Worm (Caenorhabditis elegans) whole organism, L3 larva: ENCODE results near the gene gsp-1.

ENCODE experiments used
- egl-27 ChIP-seq: sonication (generic microtip); optimal IDR thresholded peaks from 4 replicates; lab custom pipeline; 2017; ENCODE audit warnings: missing biosample characterization, missing genetic modification reagents, missing genetic modification characterization
- lin-15B ChIP-seq: fragments of 150-350 bp; optimal IDR thresholded peaks from 2 replicates; lab custom pipeline; 2014; ENCODE audit warnings: missing biosample characterization, missing genetic modification characterization
- nfya-1 ChIP-seq: sonication (generic microtip); optimal IDR thresholded peaks from 2 replicates; lab custom pipeline; 2017; ENCODE audit warnings: missing genetic modification characterization, mild to moderate bottlenecking, missing compliant biosample characterization, antibody characterized with exemption, moderate library complexity; ENCODE audit not compliant: insufficient read depth
- nhr-11 ChIP-seq: fragments of 150-350 bp; optimal IDR thresholded peaks from 2 replicates; lab custom pipeline; 2014; ENCODE audit warnings: missing biosample characterization, missing genetic modification characterization
- nhr-12 ChIP-seq: fragments of 150-350 bp; optimal IDR thresholded peaks from 2 replicates; lab custom pipeline; 2014; ENCODE audit warnings: missing biosample characterization, missing genetic modification characterization
- nhr-237 ChIP-seq: fragments of 150-350 bp; optimal IDR thresholded peaks from 2 replicates; lab custom pipeline; 2014; ENCODE audit warnings: missing biosample characterization, missing genetic modification characterization
- nhr-28 ChIP-seq: fragments of 150-350 bp; optimal IDR thresholded peaks from 2 replicates; lab custom pipeline; 2014; ENCODE audit warnings: missing biosample characterization, missing genetic modification characterization
- nhr-67 ChIP-seq: fragments of 150-350 bp; optimal IDR thresholded peaks from 2 replicates; lab custom pipeline; 2014; ENCODE audit warnings: missing biosample characterization, missing genetic modification characterization
- nhr-77 ChIP-seq: fragments of 150-350 bp; optimal IDR thresholded peaks from 2 replicates; lab custom pipeline; 2014; ENCODE audit warnings: missing biosample characterization, missing genetic modification characterization
- snpc-4 ChIP-seq: fragments of 150-350 bp; optimal IDR thresholded peaks from 2 replicates; lab custom pipeline; 2014; ENCODE audit warnings: missing biosample characterization, missing genetic modification characterization
- unc-62 ChIP-seq: fragments of 150-350 bp; sonication (generic microtip); optimal IDR thresholded peaks from 4 replicates; lab custom pipeline; 2014; ENCODE audit warnings: missing biosample characterization, missing genetic modification reagents, missing genetic modification characterization

DNA sequence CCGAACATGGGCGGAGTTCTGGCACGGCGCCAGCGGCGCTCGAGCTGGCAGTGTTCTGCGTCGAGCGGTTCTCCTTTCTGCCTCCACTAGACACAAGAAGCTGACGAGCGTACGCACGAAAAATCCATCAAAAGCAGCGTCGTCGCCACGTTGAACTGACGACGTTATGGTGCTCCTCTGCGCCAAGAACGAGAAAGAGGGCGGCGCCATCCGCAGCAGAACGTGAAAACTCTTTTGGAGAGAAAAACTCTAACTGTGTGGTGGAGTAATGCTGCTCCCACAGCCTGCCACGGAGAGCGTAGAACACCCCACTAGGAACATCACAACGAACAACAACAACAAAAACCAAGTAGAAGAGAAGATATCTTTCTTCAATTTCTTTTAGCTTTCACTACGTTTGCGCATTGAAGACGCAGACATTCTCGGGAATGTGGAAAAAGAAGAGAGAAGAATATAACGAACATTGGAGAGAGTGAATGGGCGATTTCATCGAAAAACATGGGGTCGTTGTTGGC is 39.7 kb downstream of the gsp-1 start:
- TF ChIP-seq nhr-11 (tag; lab: Kevin White, UChicago) (no peak), snpc-4 (tag; lab: Kevin White, UChicago) (no peak), nhr-77 (tag; lab: Kevin White, UChicago) (no peak), egl-27 (tag; lab: Kevin White, UChicago) (no peak), unc-62 (GFP tag; lab: Kevin White, UChicago) (no peak), nhr-67 (tag; lab: Kevin White, UChicago) (no peak), nhr-237 (tag; lab: Kevin White, UChicago) (no peak), lin-15B (tag; lab: Kevin White, UChicago) (no peak), nhr-28 (tag; lab: Kevin White, UChicago) (no peak), nfya-1 (tag; lab: Kevin White, UChicago) (peak; percentile 37), nhr-12 (tag; lab: Kevin White, UChicago) (no peak)
